Worm (Caenorhabditis elegans): Measurements from ENCODE around the gene pqn-82.

The pqn-82 gene

DNA sequence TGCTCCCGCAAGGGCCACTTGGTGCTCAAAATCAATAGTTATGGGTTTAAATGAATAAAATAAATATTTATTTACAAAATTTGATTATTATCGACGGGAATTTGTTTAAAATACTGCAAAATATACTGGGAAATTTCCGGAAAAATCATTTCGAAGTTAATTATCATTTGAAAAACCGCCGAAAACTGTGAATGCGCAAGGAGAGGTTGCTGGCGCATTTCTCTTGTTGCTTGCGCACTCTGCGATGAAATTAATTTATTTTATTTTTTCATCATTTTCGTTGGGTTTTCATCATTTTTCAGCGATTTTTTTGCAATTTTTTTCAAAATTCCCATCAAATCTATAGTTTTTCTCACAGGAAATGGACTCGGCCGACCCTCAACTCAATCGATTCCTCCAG lies 10.7 kb downstream of the pqn-82 start, which contains the start of gene ddp-1 (continued):
- TF ChIP-seq lsy-12 (tag; optimal IDR thresholded peaks at IDR 0.05) (peak; percentile 93), mdl-1 (tag; optimal IDR thresholded peaks at IDR 0.05) (no peak), daf-12 (tag; optimal IDR thresholded peaks at IDR 0.05) (peak; percentile 4)

DNA sequence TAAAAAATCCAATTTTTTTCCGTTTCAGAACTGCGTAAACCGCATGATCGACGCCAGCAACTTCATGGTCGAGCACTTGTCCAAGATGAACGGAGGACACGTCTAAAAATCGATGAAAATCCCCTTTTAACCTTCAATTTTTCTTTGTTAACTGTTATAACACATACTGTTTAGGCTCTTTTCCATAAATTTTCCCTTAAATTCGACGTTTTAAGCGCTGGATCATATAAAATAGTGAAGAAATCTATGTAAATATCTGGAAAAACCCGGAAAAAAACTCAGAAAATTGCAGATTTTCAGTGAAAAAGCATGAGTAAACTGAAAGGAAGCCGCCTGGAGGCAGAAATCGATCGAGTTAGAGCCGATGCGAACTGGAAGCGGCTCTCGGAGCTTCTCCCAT lies 11.3 kb downstream of the pqn-82 start, which contains the start of gene ttc-7:
TSS of gene ttc-7 (plus strand) at position 301 of the 400 bp plus-strand sequence.
- TF ChIP-seq nhr-12 (tag; optimal IDR thresholded peaks at IDR 0.05) (no peak), nhr-43 (tag; optimal IDR thresholded peaks at IDR 0.05; ENCODE audit: poor library complexity, severe bottlenecking) (no peak), nhr-237 (tag; optimal IDR thresholded peaks at IDR 0.05) (no peak), nhr-67 (tag; optimal IDR thresholded peaks at IDR 0.05) (no peak), eor-1 (tag; optimal IDR thresholded peaks at IDR 0.05) (no peak), lin-39 (tag; optimal IDR thresholded peaks at IDR 0.05) (no peak), pqm-1 (tag; optimal IDR thresholded peaks at IDR 0.05) (no peak), elt-3 (tag; optimal IDR thresholded peaks at IDR 0.05) (no peak), nhr-76 (tag; optimal IDR thresholded peaks at IDR 0.05) (no peak), egl-27 (tag; optimal IDR thresholded peaks at IDR 0.05) (no peak), zag-1 (tag; optimal IDR thresholded peaks at IDR 0.05) (no peak), unc-39 (tag; optimal IDR thresholded peaks at IDR 0.05) (no peak), nhr-25 (tag; optimal IDR thresholded peaks at IDR 0.05) (no peak), nfya-1 (tag; optimal IDR thresholded peaks at IDR 0.05; ENCODE audit: insufficient read depth) (no peak), ama-1 (optimal IDR thresholded peaks at IDR 0.05) (no peak), ceh-9 (tag; optimal IDR thresholded peaks at IDR 0.05) (no peak), elt-1 (tag; optimal IDR thresholded peaks at IDR 0.05) (no peak), ZK546.5 (tag; optimal IDR thresholded peaks at IDR 0.05) (no peak)

DNA sequence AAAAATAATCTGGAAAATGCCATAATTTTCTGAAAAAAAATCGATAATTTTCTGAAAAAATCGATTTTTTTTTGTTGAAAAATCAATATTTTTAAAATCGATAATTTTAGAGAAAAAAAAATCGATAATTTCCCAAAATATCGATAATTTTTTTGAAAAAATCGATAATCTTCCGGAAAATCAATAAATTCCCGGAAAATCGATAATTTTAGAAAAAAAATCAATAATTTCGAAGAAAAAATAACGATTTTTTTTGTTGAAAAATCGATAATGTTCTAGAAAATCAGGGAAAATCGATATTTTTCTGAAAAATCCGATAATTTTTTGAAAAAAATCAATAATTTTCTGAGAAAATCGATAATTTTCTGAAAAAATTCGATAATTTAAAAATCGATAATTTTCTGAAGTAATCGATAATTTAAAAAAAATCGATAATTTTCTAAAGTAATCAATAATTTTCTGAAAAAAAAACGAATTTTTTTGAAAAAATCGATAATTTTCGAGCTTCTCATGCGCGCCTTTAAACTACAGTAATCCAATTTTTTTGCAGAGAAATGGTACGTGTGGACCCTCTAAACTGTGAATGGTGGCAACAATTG lies 27.5 kb downstream of the pqn-82 start:
- TF ChIP-seq ceh-28 (tag; optimal IDR thresholded peaks at IDR 0.05), result peak; percentile 98
- no peak for TF ChIP-seq lsy-12 (tag; optimal IDR thresholded peaks at IDR 0.05)

DNA sequence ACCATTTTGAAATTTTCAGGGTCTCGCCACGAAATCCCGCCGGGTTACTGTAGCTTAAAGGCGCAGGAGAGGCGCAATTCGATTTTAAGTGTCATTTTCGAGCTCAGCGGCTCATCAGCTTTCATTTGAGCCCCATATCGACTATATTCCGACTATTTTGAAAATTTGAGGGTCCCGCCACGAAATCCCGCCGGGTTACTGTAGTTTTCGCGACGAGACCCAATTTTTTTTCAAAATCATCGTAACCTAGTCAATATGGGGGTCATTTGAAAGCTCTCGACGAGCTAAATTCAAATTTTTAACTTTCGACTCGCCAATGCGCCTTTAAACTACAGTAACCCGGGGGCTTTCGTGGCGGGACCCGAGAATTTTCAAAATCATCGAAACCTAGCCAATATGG lies 28.3 kb downstream of the pqn-82 start:
- TF ChIP-seq elt-1 (tag; optimal IDR thresholded peaks at IDR 0.05) (no peak), snpc-4 (tag; optimal IDR thresholded peaks at IDR 0.05) (no peak), nhr-237 (tag; optimal IDR thresholded peaks at IDR 0.05) (no peak), nhr-77 (tag; optimal IDR thresholded peaks at IDR 0.05) (no peak), pha-4 (tag; optimal IDR thresholded peaks at IDR 0.05) (no peak), tbx-2 (tag; optimal IDR thresholded peaks at IDR 0.05) (no peak), nhr-28 (tag; optimal IDR thresholded peaks at IDR 0.05) (no peak), lin-15B (tag; optimal IDR thresholded peaks at IDR 0.05) (no peak), R02D3.7 (tag; optimal IDR thresholded peaks at IDR 0.05) (no peak), egl-27 (tag; optimal IDR thresholded peaks at IDR 0.05) (no peak), daf-12 (tag; optimal IDR thresholded peaks at IDR 0.05) (no peak), zag-1 (tag; optimal IDR thresholded peaks at IDR 0.05) (no peak), nhr-12 (tag; optimal IDR thresholded peaks at IDR 0.05) (no peak), unc-62 (GFP tag; optimal IDR thresholded peaks at IDR 0.05) (no peak), nhr-43 (tag; optimal IDR thresholded peaks at IDR 0.05; ENCODE audit: poor library complexity, severe bottlenecking) (no peak), ZK546.5 (tag; optimal IDR thresholded peaks at IDR 0.05) (no peak), lin-39 (tag; optimal IDR thresholded peaks at IDR 0.05) (no peak)

DNA sequence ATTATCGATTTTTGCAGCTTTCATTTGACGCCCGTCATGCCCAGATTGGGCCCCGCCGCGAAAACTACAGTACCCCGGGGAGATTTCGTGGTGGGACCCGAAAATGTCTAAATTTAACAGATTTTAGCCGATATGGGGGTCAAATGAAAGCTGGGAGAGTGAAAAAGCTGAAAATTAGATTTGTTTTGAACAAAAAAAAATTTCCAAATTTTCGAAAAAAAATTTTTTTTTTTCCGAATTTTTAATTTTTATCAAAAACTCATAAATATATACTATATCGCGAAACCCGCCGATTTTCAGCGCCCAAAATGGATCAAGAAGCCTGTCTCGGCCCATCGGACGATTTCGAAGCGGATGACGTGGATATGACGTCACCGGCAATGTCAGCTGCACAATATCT lies 29.2 kb downstream of the pqn-82 start, which contains the start of gene smi-1:
TSS of gene smi-1 (plus strand) at position 301 of the 400 bp plus-strand sequence.
- no peak for TF ChIP-seq lin-15B (tag; optimal IDR thresholded peaks at IDR 0.05)

DNA sequence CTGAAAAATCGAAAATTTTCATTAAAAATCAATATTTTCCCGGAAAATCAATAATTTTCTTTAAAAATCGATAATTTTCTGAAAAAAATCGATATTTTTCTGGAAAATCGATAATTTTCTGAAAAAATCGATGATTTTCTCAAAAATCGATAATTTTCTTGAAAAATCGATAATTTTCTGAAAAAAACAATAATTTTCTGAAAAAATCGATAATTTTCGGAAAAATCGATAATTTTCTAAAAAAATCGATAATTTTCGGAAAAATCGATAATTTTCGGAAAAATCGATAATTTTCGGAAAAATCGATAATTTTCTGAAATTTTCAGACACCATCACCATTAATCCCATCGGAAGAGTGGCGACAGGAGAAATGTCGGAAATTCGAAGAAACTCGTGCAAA lies 30.1 kb downstream of the pqn-82 start:
- TF ChIP-seq nhr-237 (tag; optimal IDR thresholded peaks at IDR 0.05), result no peak
- peak; percentile 99 for TF ChIP-seq ceh-28 (tag; optimal IDR thresholded peaks at IDR 0.05)
- TF ChIP-seq egl-5 (tag; optimal IDR thresholded peaks at IDR 0.05), result no peak
- no peak for TF ChIP-seq ceh-16 (tag; optimal IDR thresholded peaks at IDR 0.05)
- TF ChIP-seq pqm-1 (tag; optimal IDR thresholded peaks at IDR 0.05), result no peak
- no peak for TF ChIP-seq eor-1 (tag; optimal IDR thresholded peaks at IDR 0.05)

Measured in whole organism, L3 larva.